Worm (Caenorhabditis elegans): ENCODE results near the gene algn-9.
A peak's percentile ranks its signal among the peaks of the same experiment; 100 is the strongest.

The algn-9 gene

ce11 chrII:10558962-10559415 is 25.1 kb upstream of the algn-9 start (continued):
- TF ChIP-seq mxl-3 (GFP tag; optimal IDR thresholded peaks at IDR 0.05) (peak; percentile 53), hlh-30 (tag; optimal IDR thresholded peaks at IDR 0.05; ENCODE audit: insufficient read depth) (peak; percentile 98), dpl-1 (GFP tag; optimal IDR thresholded peaks at IDR 0.05) (peak; percentile 16), hmg-1.1 (GFP tag; IDR thresholded peaks at IDR 0.05) (peak; percentile 70; the same call in 1 of the 2 replicates), madf-9 (GFP tag; conservative IDR thresholded peaks at IDR 0.05) (peak; percentile 1; the same call in 1 of the 2 replicates), hif-1 (tag; optimal IDR thresholded peaks at IDR 0.05) (peak in 1 of 2 experiments; percentile 77), dmd-8 (GFP tag; IDR thresholded peaks at IDR 0.05) (no peak), lsy-2 (tag; optimal IDR thresholded peaks at IDR 0.05) (peak; percentile 13 to 63), nhr-28 (tag; optimal IDR thresholded peaks at IDR 0.05) (peak; percentile 17), Y75B8A.6 (GFP tag; IDR thresholded peaks at IDR 0.05) (no peak), set-16 (GFP tag; IDR thresholded peaks at IDR 0.05) (peak; percentile 61; the same call in 1 of the 2 replicates)

DNA sequence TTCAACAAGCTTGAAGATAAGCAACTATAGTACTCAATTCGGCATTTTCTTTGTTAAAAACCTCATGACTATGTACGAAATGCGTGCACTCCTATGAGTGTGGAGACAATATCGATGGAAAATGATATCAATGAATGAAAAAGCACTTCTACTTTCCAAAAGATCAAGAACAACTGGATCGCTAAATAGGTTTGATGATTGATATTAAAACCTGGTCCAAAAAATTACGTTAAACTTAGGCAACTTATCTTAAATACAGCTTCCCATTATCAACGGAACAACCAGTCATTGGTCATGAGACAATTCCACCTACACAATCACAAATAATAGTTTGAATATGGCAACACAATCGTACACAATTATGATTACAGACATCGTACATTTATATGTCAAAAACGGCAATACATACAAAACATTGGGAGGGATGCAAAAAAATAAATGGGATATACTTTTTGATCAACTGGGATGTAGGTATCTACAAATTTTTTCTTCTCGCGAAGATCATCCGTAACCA is 24.4 kb upstream of the algn-9 start:
- TF ChIP-seq ces-1 (GFP tag; optimal IDR thresholded peaks at IDR 0.05) = no peak
- TF ChIP-seq mep-1 (tag; optimal IDR thresholded peaks at IDR 0.05) = peak; percentile 51
- TF ChIP-seq mdt-29 (GFP tag; IDR thresholded peaks at IDR 0.05) = no peak
- TF ChIP-seq lin-13 (GFP tag; optimal IDR thresholded peaks at IDR 0.05) = no peak
- peak in 1 of 2 experiments; percentile 29 for TF ChIP-seq lsy-2 (tag; optimal IDR thresholded peaks at IDR 0.05)
- no peak for TF ChIP-seq lim-7 (GFP tag; IDR thresholded peaks at IDR 0.05)
- TF ChIP-seq dmd-9 (GFP tag; IDR thresholded peaks at IDR 0.05) = no peak
- peak in 1 of 2 experiments; percentile 16 for TF ChIP-seq daf-16 (GFP tag; optimal IDR thresholded peaks at IDR 0.05)
- peak; percentile 75 for TF ChIP-seq daf-16 (tag; optimal IDR thresholded peaks at IDR 0.05)
- peak; percentile 53; the same call in 1 of the 2 replicates for TF ChIP-seq pha-4 (GFP tag; IDR thresholded peaks at IDR 0.05)
- no peak for TF ChIP-seq pha-4 (tag; optimal IDR thresholded peaks at IDR 0.05)
- TF ChIP-seq unc-62 (GFP tag; optimal IDR thresholded peaks at IDR 0.05 in 1 of 2) = peak in 1 of 2 experiments; percentile 95
- TF ChIP-seq unc-62 (tag; optimal IDR thresholded peaks at IDR 0.05) = no peak
- peak; percentile 62 for TF ChIP-seq duxl-1 (tag; optimal IDR thresholded peaks at IDR 0.05; ENCODE audit: poor library complexity)
- peak; percentile 77 for TF ChIP-seq dve-1 (tag; optimal IDR thresholded peaks at IDR 0.05; ENCODE audit: insufficient read depth)
- peak; percentile 32 for TF ChIP-seq nhr-28 (tag; optimal IDR thresholded peaks at IDR 0.05)
- no peak for TF ChIP-seq unc-39 (tag; optimal IDR thresholded peaks at IDR 0.05)
- TF ChIP-seq aly-2 (tag; optimal IDR thresholded peaks at IDR 0.05) = no peak
- TF ChIP-seq Y75B8A.6 (GFP tag; IDR thresholded peaks at IDR 0.05) = 0 out of 2 replicates have a peak, but pooled peaks have one; percentile 49
- TF ChIP-seq php-3 (GFP tag; IDR thresholded peaks at IDR 0.05) = 0 out of 2 replicates have a peak, but pooled peaks have one; percentile 11
- TF ChIP-seq attf-4 (tag; optimal IDR thresholded peaks at IDR 0.05) = no peak
- TF ChIP-seq nhr-102 (tag; optimal IDR thresholded peaks at IDR 0.05) = peak; percentile 45
- no peak for TF ChIP-seq mdl-1 (tag; optimal IDR thresholded peaks at IDR 0.05)
- no peak for TF ChIP-seq ceh-82 (tag; optimal IDR thresholded peaks at IDR 0.05)
- TF ChIP-seq ctbp-1 (GFP tag; IDR thresholded peaks at IDR 0.05) = 0 out of 2 replicates have a peak, but pooled peaks have one; percentile 13
- TF ChIP-seq gei-8 (GFP tag; optimal IDR thresholded peaks at IDR 0.05) = peak; percentile 25
- TF ChIP-seq lin-38 (GFP tag; IDR thresholded peaks at IDR 0.05) = peak; percentile 62
- TF ChIP-seq mxl-2 (GFP tag; conservative IDR thresholded peaks at IDR 0.05) = no peak
- no peak for TF ChIP-seq madf-9 (GFP tag; conservative IDR thresholded peaks at IDR 0.05)
- TF ChIP-seq pqm-1 (tag; optimal IDR thresholded peaks at IDR 0.05) = peak; percentile 33
- TF ChIP-seq ama-1 (optimal IDR thresholded peaks at IDR 0.05) = peak; percentile 1
- no peak for TF ChIP-seq zip-2 (tag; optimal IDR thresholded peaks at IDR 0.05)
- no peak for TF ChIP-seq zag-1 (tag; optimal IDR thresholded peaks at IDR 0.05)
- TF ChIP-seq nhr-10 (tag; optimal IDR thresholded peaks at IDR 0.05) = no peak

Measured in whole organism, L4 larva.